Fruit fly (Drosophila melanogaster) Kc167 (cell line): ENCODE data around the gene CG13623.

Experiments
- psq ChIP-seq: fragments of >200 bp; optimal IDR thresholded peaks from 2 replicates; lab custom pipeline; 2017; ENCODE audit warnings: missing external identifiers
- ttk ChIP-seq: sonication (Bioruptor generic); optimal IDR thresholded peaks from 2 replicates; lab custom pipeline; 2017; ENCODE audit warnings: missing external identifiers

DNA sequence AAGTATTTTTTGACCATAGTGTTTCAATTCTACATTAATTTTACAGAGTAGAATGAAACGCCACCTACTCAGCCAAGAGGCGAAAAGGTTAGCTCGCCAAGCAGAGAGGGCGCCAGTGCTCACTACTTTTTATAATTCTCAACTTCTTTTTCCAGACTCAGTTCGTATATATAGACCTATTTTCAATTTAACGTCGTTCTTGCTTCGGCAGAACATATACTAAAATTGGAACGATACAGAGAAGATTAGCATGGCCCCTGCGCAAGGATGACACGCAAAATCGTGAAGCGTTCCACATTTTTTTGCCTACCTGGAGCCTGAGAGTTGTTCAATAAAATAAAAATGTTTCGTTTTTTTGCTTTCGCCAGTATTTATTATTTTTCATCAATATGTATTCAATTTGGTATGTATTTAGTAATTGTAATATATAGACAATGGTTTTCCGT, 26.7 kb upstream of the CG13623 start:
- TF ChIP-seq ttk (no peak), psq (no peak)
